Worm (Caenorhabditis elegans) whole organism, L3 larva: ENCODE results near the gene F56D6.18.

Experiments
- lin-15B ChIP-seq: fragments of 150-350 bp; optimal IDR thresholded peaks from 2 replicates; lab custom pipeline; 2014; ENCODE audit warnings: missing biosample characterization, missing genetic modification characterization
- pha-4 ChIP-seq: fragments of 150-350 bp; optimal IDR thresholded peaks from 2 replicates; lab custom pipeline; 2014; ENCODE audit warnings: missing biosample characterization, missing genetic modification reagents, missing genetic modification characterization
- pqm-1 ChIP-seq: fragments of 150-350 bp; optimal IDR thresholded peaks from 2 replicates; lab custom pipeline; 2017; ENCODE audit warnings: missing biosample characterization, missing genetic modification characterization, inconsistent platforms

ce11 chrIV:3874417-3874816 lies 37.3 kb downstream of the F56D6.18 start:
- TF ChIP-seq pqm-1 (tag; lab: Kevin White, UChicago) (no peak), pha-4 (tag; lab: Kevin White, UChicago) (peak; percentile 44), lin-15B (tag; lab: Kevin White, UChicago) (peak; percentile 37)
